Fruit fly (Drosophila melanogaster): ENCODE data around the gene Gas41.

dm6 chr2L:6925114-6925513 is 24.9 kb downstream of the Gas41 start:
- no peak for TF ChIP-seq CHES-1-like (GFP tag; optimal IDR thresholded peaks at IDR 0.05)
- no peak for TF ChIP-seq CG12942 (GFP tag; optimal IDR thresholded peaks at IDR 0.05)
- no peak for TF ChIP-seq CG6175 (GFP tag; IDR thresholded peaks at IDR 0.05)
- no peak for TF ChIP-seq YL-1 (GFP tag; optimal IDR thresholded peaks at IDR 0.05)
- no peak for TF ChIP-seq Vsx1 (GFP tag; optimal IDR thresholded peaks at IDR 0.05)

Measured in whole organism, embryonic.